Worm (Caenorhabditis elegans) whole organism, young adult: Measurements from ENCODE around the gene srg-69.

ENCODE experiments used
- K12H6.12 ChIP-seq: fragments of 200-800 bp; sonication (Bioruptor generic); optimal IDR thresholded peaks from 2 replicates; lab custom pipeline; 2018; ENCODE audit warnings: mild to moderate bottlenecking, missing genetic modification characterization, missing compliant biosample characterization
- ZK185.1 ChIP-seq: sonication (generic microtip); optimal IDR thresholded peaks from 2 replicates; lab custom pipeline; 2016; ENCODE audit warnings: mild to moderate bottlenecking, missing genetic modification characterization, missing compliant biosample characterization; ENCODE audit not compliant: poor library complexity, severe bottlenecking
- aptf-2 ChIP-seq: fragments of 200-800 bp; sonication (Bioruptor generic); conservative IDR thresholded peaks from 2 replicates; pipeline ENCODE4 v1.3.6; 2022; ENCODE audit warnings: missing genetic modification reagents, missing genetic modification characterization, missing compliant biosample characterization
- aptf-3 ChIP-seq: fragments of 200-800 bp; sonication (Bioruptor generic); IDR thresholded peaks from 2 replicates; pipeline ENCODE4 v1.3.6; 2022; ENCODE audit warnings: missing genetic modification characterization, missing compliant biosample characterization
- lsl-1 ChIP-seq: fragments of 200-800 bp; sonication (Bioruptor generic); optimal IDR thresholded peaks from 2 replicates; lab custom pipeline; 2018; ENCODE audit warnings: mild to moderate bottlenecking, missing genetic modification characterization, moderate library complexity, missing compliant biosample characterization
- ztf-6 ChIP-seq: fragments of 200-800 bp; sonication (Bioruptor generic); IDR thresholded peaks from 2 replicates; pipeline ENCODE4 v1.3.6; 2022; ENCODE audit warnings: missing genetic modification reagents, missing genetic modification characterization, missing compliant biosample characterization

DNA sequence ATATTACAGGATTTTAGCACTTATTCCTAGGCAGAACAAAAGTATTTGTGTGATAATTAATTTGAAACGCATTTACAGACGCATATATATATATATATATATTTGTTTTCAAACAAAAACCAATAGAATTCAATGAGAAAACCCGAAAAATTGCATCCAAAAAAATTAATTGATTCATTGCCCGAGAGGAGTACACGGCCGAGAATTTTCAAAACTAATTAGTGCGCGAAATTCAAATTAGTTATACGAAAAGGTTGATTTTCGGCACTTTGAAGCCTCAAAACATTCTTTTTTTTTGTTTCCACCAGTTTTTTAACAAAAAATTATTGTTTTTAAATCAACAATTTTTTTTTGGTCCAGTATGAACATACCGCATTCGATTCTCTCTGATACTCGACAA, 36.0 kb downstream of the srg-69 start:
- TF ChIP-seq ZK185.1 (no peak), K12H6.12 (tag; lab: Kevin White, UChicago) (no peak), aptf-2 (GFP tag; lab: Robert Waterston, UW) (no peak), aptf-3 (GFP tag; lab: Robert Waterston, UW) (no peak), ztf-6 (no peak), lsl-1 (GFP tag; lab: Kevin White, UChicago) (no peak)
